Worm (Caenorhabditis elegans) whole organism, L4 larva: ENCODE results near the gene C13F10.6.

Source experiments
- aha-1 ChIP-seq: fragments of 150-350 bp; peaks from one replicate; lab custom pipeline; 2014; ENCODE audit warnings: missing biosample characterization, missing genetic modification characterization
- dpl-1 ChIP-seq: fragments of 150-350 bp; optimal IDR thresholded peaks from 2 replicates; lab custom pipeline; 2014; ENCODE audit warnings: missing biosample characterization, missing genetic modification reagents, missing genetic modification characterization
- lin-13 ChIP-seq: fragments of 150-350 bp; optimal IDR thresholded peaks from 2 replicates; lab custom pipeline; 2014; ENCODE audit warnings: missing biosample characterization, missing genetic modification reagents, missing genetic modification characterization
- madf-9 ChIP-seq: fragments of 200-800 bp; sonication (Bioruptor generic); conservative IDR thresholded peaks from 2 replicates; pipeline ENCODE4 v1.3.6; 2022; ENCODE audit warnings: missing genetic modification reagents, missing genetic modification characterization, missing compliant biosample characterization
- mdl-1 ChIP-seq, 2 experiments: fragments of 150-350 bp in 1 of 2; sonication (generic microtip) in 1 of 2; optimal IDR thresholded peaks; 2 replicates each; lab custom pipeline; 2014 to 2017; ENCODE audit warnings: missing biosample characterization in 2 of 2, missing genetic modification characterization in 2 of 2
- nhr-111 ChIP-seq: fragments of 200-800 bp; sonication (Bioruptor generic); optimal IDR thresholded peaks from 2 replicates; lab custom pipeline; 2018; ENCODE audit warnings: mild to moderate bottlenecking, missing genetic modification characterization, missing compliant biosample characterization
- nhr-25 ChIP-seq: sonication (generic microtip); optimal IDR thresholded peaks from 2 replicates; lab custom pipeline; 2017; ENCODE audit warnings: missing genetic modification characterization, mild to moderate bottlenecking, missing compliant biosample characterization, antibody characterized with exemption, moderate library complexity, borderline replicate concordance; ENCODE audit not compliant: insufficient read depth
- nhr-28 ChIP-seq: fragments of 150-350 bp; optimal IDR thresholded peaks from 2 replicates; lab custom pipeline; 2014; ENCODE audit warnings: missing biosample characterization, missing genetic modification characterization

- peak; percentile 66 for TF ChIP-seq aha-1
- TF ChIP-seq mdl-1 (tag; optimal IDR thresholded peaks at IDR 0.05; lab: Kevin White, UChicago): peak in 1 of 2 experiments; percentile 21
- peak; percentile 86 for TF ChIP-seq nhr-28 (tag; lab: Kevin White, UChicago)
- TF ChIP-seq dpl-1: no peak
- no peak for TF ChIP-seq madf-9
- TF ChIP-seq nhr-25 (tag; lab: Kevin White, UChicago): no peak
- peak; percentile 74 for TF ChIP-seq lin-13 (GFP tag; lab: Kevin White, UChicago)
- TF ChIP-seq nhr-111: no peak
Measured at ce11 chrV:7198403-7198802, 22.4 kb downstream of the C13F10.6 start.
